Worm (Caenorhabditis elegans) whole organism, late embryonic: ENCODE measurements around the gene rund-1.

ENCODE experiments used
- K09A11.1 ChIP-seq: sonication (generic microtip); optimal IDR thresholded peaks from 2 replicates; lab custom pipeline; 2017; ENCODE audit warnings: antibody characterized with exemption, mild to moderate bottlenecking, missing genetic modification characterization, missing compliant biosample characterization; ENCODE audit not compliant: insufficient read depth
- T23F11.4 ChIP-seq: fragments of 200-800 bp; sonication (Bioruptor generic); optimal IDR thresholded peaks from 2 replicates; lab custom pipeline; 2018; ENCODE audit warnings: mild to moderate bottlenecking, missing genetic modification characterization, missing compliant biosample characterization
- Y22D7AL.16 ChIP-seq: sonication (generic microtip); optimal IDR thresholded peaks from 2 replicates; lab custom pipeline; 2016; ENCODE audit warnings: missing genetic modification characterization, missing compliant biosample characterization
- ama-1 ChIP-seq: fragments of 150-350 bp; optimal IDR thresholded peaks from 2 replicates; lab custom pipeline; 2014
- ceh-14 ChIP-seq: sonication (generic microtip); optimal IDR thresholded peaks from 2 replicates; lab custom pipeline; 2016; ENCODE audit warnings: missing genotype, missing genetic modification characterization, missing compliant biosample characterization
- ceh-19 ChIP-seq: fragments of 200-800 bp; sonication (Bioruptor generic); optimal IDR thresholded peaks from 2 replicates; lab custom pipeline; 2018; ENCODE audit warnings: mild to moderate bottlenecking, missing genetic modification characterization, missing compliant biosample characterization
- ceh-22 ChIP-seq: sonication (generic microtip); optimal IDR thresholded peaks from 2 replicates; lab custom pipeline; 2017; ENCODE audit warnings: missing biosample characterization, missing genetic modification characterization
- ceh-30 ChIP-seq: fragments of 150-350 bp; optimal IDR thresholded peaks from 2 replicates; lab custom pipeline; 2014; ENCODE audit warnings: missing biosample characterization, missing genetic modification characterization
- ceh-31 ChIP-seq: sonication (generic microtip); optimal IDR thresholded peaks from 2 replicates; lab custom pipeline; 2016; ENCODE audit warnings: missing genetic modification characterization, missing compliant biosample characterization
- ceh-34 ChIP-seq: sonication (generic microtip); optimal IDR thresholded peaks from 2 replicates; lab custom pipeline; 2016; ENCODE audit warnings: mild to moderate bottlenecking, missing genetic modification characterization, missing compliant biosample characterization
- ceh-45 ChIP-seq: fragments of 200-800 bp; sonication (Bioruptor generic); IDR thresholded peaks from 2 replicates; pipeline ENCODE4 v1.3.6; 2022; ENCODE audit warnings: missing genetic modification reagents, missing genetic modification characterization, missing compliant biosample characterization
- ceh-48 ChIP-seq: sonication (generic microtip); optimal IDR thresholded peaks from 2 replicates; lab custom pipeline; 2016; ENCODE audit warnings: missing genetic modification characterization, inconsistent platforms, missing compliant biosample characterization
- ceh-6 ChIP-seq: fragments of 200-800 bp; sonication (Bioruptor generic); optimal IDR thresholded peaks from 2 replicates; lab custom pipeline; 2018; ENCODE audit warnings: mild to moderate bottlenecking, missing genetic modification characterization, missing compliant biosample characterization
- dmd-4 ChIP-seq: sonication (generic microtip); optimal IDR thresholded peaks from 2 replicates; lab custom pipeline; 2016; ENCODE audit warnings: borderline replicate concordance, missing genetic modification characterization, missing compliant biosample characterization
- dve-1 ChIP-seq: sonication (generic microtip); optimal IDR thresholded peaks from 2 replicates; lab custom pipeline; 2017; ENCODE audit warnings: antibody characterized with exemption, mild to moderate bottlenecking, missing genetic modification characterization, missing compliant biosample characterization
- elt-2 ChIP-seq: sonication (generic microtip); optimal IDR thresholded peaks from 2 replicates; lab custom pipeline; 2016; ENCODE audit warnings: missing genetic modification reagents, missing genetic modification characterization, missing compliant biosample characterization
- ets-4 ChIP-seq: sonication (generic microtip); optimal IDR thresholded peaks from 2 replicates; lab custom pipeline; 2016; ENCODE audit warnings: missing genetic modification characterization, missing compliant biosample characterization
- fax-1 ChIP-seq: sonication (generic microtip); optimal IDR thresholded peaks from 2 replicates; lab custom pipeline; 2016; ENCODE audit warnings: missing genotype, missing genetic modification characterization, missing compliant biosample characterization
- fkh-10 ChIP-seq: fragments of 150-350 bp; optimal IDR thresholded peaks from 2 replicates; lab custom pipeline; 2014; ENCODE audit warnings: missing biosample characterization, missing genetic modification reagents, missing genetic modification characterization
- fkh-6 ChIP-seq: sonication (generic microtip); optimal IDR thresholded peaks from 2 replicates; lab custom pipeline; 2016; ENCODE audit warnings: missing genetic modification characterization, missing compliant biosample characterization
- gmeb-2 ChIP-seq: sonication (generic microtip); optimal IDR thresholded peaks from 2 replicates; lab custom pipeline; 2016; ENCODE audit warnings: missing genetic modification characterization, inconsistent platforms, missing compliant biosample characterization
- hlh-30 ChIP-seq: sonication (generic microtip); optimal IDR thresholded peaks from 2 replicates; lab custom pipeline; 2017; ENCODE audit warnings: antibody characterized with exemption, missing genetic modification characterization, missing compliant biosample characterization; ENCODE audit not compliant: insufficient read depth
- lim-6 ChIP-seq: sonication (generic microtip); optimal IDR thresholded peaks from 2 replicates; lab custom pipeline; 2016; ENCODE audit warnings: missing genetic modification characterization, missing compliant biosample characterization
- lin-11 ChIP-seq: fragments of 200-800 bp; sonication (Bioruptor generic); optimal IDR thresholded peaks from 2 replicates; lab custom pipeline; 2018; ENCODE audit warnings: mild to moderate bottlenecking, missing genetic modification characterization, missing compliant biosample characterization
- madf-2 ChIP-seq: sonication (generic microtip); optimal IDR thresholded peaks from 2 replicates; lab custom pipeline; 2017; ENCODE audit warnings: missing genetic modification characterization, missing compliant biosample characterization
- nfya-1 ChIP-seq: sonication (generic microtip); optimal IDR thresholded peaks from 2 replicates; lab custom pipeline; 2017; ENCODE audit warnings: missing genetic modification characterization, mild to moderate bottlenecking, missing compliant biosample characterization, antibody characterized with exemption, moderate library complexity
- nhr-11 ChIP-seq: fragments of 150-350 bp; optimal IDR thresholded peaks from 2 replicates; lab custom pipeline; 2014; ENCODE audit warnings: missing biosample characterization, missing genetic modification characterization
- nhr-232 ChIP-seq: sonication (generic microtip); optimal IDR thresholded peaks from 2 replicates; lab custom pipeline; 2016; ENCODE audit warnings: missing genetic modification characterization, missing compliant biosample characterization
- pag-3 ChIP-seq: sonication (generic microtip); optimal IDR thresholded peaks from 2 replicates; lab custom pipeline; 2016; ENCODE audit warnings: missing compliant biosample characterization, missing genetic modification characterization, borderline replicate concordance
- pax-1 ChIP-seq: fragments of 150-350 bp; optimal IDR thresholded peaks from 2 replicates; lab custom pipeline; 2014; ENCODE audit warnings: missing biosample characterization, missing genetic modification characterization
- pha-2 ChIP-seq: sonication (generic microtip); optimal IDR thresholded peaks from 2 replicates; lab custom pipeline; 2017; ENCODE audit warnings: mild to moderate bottlenecking, missing genetic modification characterization, missing compliant biosample characterization
- pha-4 ChIP-seq: fragments of 150-350 bp; optimal IDR thresholded peaks from 2 replicates; lab custom pipeline; 2018; ENCODE audit warnings: missing biosample characterization, missing genetic modification reagents, missing genetic modification characterization
- pqm-1 ChIP-seq: sonication (generic microtip); optimal IDR thresholded peaks from 2 replicates; lab custom pipeline; 2016; ENCODE audit warnings: missing genetic modification characterization, missing compliant biosample characterization
- ref-2 ChIP-seq: sonication (generic microtip); optimal IDR thresholded peaks from 2 replicates; lab custom pipeline; 2016; ENCODE audit warnings: missing genetic modification characterization, missing compliant biosample characterization
- rnt-1 ChIP-seq: sonication (generic microtip); optimal IDR thresholded peaks from 2 replicates; lab custom pipeline; 2016; ENCODE audit warnings: missing genetic modification characterization, missing compliant biosample characterization
- sdc-2 ChIP-seq: sonication (generic microtip); optimal IDR thresholded peaks from 2 replicates; lab custom pipeline; 2016; ENCODE audit warnings: missing genotype, missing genetic modification characterization, missing compliant biosample characterization
- ttx-3 ChIP-seq: sonication (generic microtip); optimal IDR thresholded peaks from 2 replicates; lab custom pipeline; 2016; ENCODE audit warnings: missing genetic modification reagents, missing genetic modification characterization, missing compliant biosample characterization
- unc-3 ChIP-seq, 2 experiments: fragments of 200-800 bp in 1 of 2; sonication (Bioruptor generic) in 1 of 2; sonication (generic microtip) in 1 of 2; conservative IDR thresholded peaks in 1 of 2; optimal IDR thresholded peaks in 1 of 2; 2 replicates each; pipeline versions ENCODE4 v1.3.6 to Lab custom; 2016 to 2022; ENCODE audit warnings: missing compliant biosample characterization in 2 of 2, missing genetic modification characterization in 2 of 2, missing genetic modification reagents in 1 of 2
- unc-42 ChIP-seq: sonication (generic microtip); optimal IDR thresholded peaks from 2 replicates; lab custom pipeline; 2016; ENCODE audit warnings: missing genotype, missing genetic modification characterization, missing compliant biosample characterization
- unc-55 ChIP-seq: sonication (generic microtip); optimal IDR thresholded peaks from 2 replicates; lab custom pipeline; 2017; ENCODE audit warnings: missing biosample characterization, missing genetic modification reagents, missing genetic modification characterization
- unc-86 ChIP-seq: sonication (generic microtip); optimal IDR thresholded peaks from 2 replicates; lab custom pipeline; 2016; ENCODE audit warnings: missing genetic modification characterization, missing compliant biosample characterization
- zip-5 ChIP-seq: sonication (generic microtip); optimal IDR thresholded peaks from 2 replicates; lab custom pipeline; 2016; ENCODE audit warnings: missing genetic modification characterization, missing compliant biosample characterization
- ztf-16 ChIP-seq: sonication (generic microtip); optimal IDR thresholded peaks from 2 replicates; lab custom pipeline; 2017; ENCODE audit warnings: missing genetic modification characterization, missing compliant biosample characterization

The rund-1 gene

DNA sequence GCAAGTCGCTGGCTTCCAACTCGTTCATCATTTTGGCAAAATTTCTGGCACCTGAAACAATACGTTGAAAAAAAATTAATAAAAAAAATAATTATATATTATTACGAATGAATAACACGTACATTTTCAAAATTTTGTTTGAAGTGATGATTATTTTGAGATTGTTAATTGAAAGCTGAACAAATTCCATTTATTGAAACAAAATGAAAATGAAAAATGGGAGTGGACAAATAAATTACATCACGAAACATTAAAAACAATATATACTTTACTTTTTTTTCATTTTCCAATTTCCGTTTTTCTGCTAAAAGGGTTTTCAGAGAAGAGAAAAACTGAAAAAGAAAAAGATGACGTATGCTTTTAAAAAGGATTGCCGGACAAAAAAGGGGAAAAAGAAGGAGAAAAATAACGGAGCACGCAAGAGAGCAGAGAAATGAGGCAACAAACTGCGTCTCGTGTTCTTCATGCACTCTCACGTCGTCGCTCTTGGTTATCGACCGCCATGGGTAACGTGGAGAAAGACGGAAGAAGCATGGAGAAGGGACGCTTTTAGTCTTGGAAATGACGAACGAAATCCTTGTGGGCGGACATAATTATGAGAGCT, at the start of gene rund-1:
Gene rund-1 (minus strand): TSS at position 51 of the 604 bp plus-strand sequence.
- TF ChIP-seq ceh-30 (tag; lab: Kevin White, UChicago) (no peak), pax-1 (tag; lab: Kevin White, UChicago) (no peak), ref-2 (tag; lab: Kevin White, UChicago) (no peak), pha-4 (tag; lab: Kevin White, UChicago) (no peak), ets-4 (tag; lab: Kevin White, UChicago) (no peak), fax-1 (tag; lab: Kevin White, UChicago) (no peak), Y22D7AL.16 (tag; lab: Kevin White, UChicago) (no peak), elt-2 (tag; lab: Kevin White, UChicago) (no peak), unc-86 (no peak), ceh-34 (tag; lab: Kevin White, UChicago) (no peak), ceh-6 (GFP tag; lab: Kevin White, UChicago) (no peak), rnt-1 (tag; lab: Kevin White, UChicago) (no peak), unc-42 (peak; percentile 48), dve-1 (no peak), gmeb-2 (no peak), ztf-16 (tag; lab: Kevin White, UChicago) (no peak), ceh-31 (peak; percentile 34), ceh-48 (peak; percentile 62), lim-6 (tag; lab: Kevin White, UChicago) (no peak), fkh-6 (no peak)
- TF ChIP-seq, all 69 proteins: peak for 3

DNA sequence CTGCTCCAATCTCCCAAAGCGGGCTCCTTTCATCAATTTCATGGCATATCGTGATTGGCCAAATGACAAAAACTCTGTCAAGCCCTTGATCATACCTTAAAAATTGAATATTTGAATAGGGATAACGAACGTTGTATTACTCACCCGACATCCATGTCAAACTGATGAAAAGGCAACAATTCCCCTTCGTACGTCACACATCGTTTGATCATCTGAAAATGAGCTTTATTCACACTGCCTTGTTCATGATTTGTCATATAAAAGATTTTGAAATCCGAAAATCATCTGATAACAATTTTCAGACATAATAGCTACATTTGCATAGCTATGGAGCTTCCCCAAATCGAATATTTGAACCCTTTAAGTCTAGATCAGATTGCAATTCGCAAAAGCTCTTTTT, 44.9 kb upstream of the rund-1 start, which contains the start of gene M02A10.1:
Gene M02A10.1 (plus strand): TSS at position 301 of the 400 bp plus-strand sequence.
- TF ChIP-seq nfya-1 (tag; lab: Kevin White, UChicago) (no peak), nhr-11 (tag; lab: Kevin White, UChicago) (no peak), pha-2 (no peak)

DNA sequence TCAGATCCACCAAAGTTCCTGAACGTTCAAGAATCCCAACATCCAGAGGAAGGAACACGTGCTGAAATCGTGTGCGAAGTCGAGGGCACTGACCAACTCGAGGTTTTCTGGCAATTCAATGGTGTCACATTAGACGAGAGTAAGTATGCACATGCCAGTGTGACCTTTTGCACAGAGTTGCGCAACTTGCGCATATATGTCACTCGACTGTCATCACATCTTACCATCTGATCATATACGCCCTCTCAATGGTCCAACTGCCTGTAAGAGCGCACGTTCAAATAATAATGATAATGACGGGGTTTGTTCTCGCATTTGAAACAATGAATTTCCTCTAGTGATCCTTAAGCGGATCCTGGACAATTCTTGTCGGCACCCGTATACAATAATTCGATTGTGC, 34.7 kb upstream of the rund-1 start:
- TF ChIP-seq pqm-1 (tag; lab: Kevin White, UChicago), result no peak
- no peak for TF ChIP-seq gmeb-2
- peak; percentile 45 for TF ChIP-seq hlh-30 (tag; lab: Kevin White, UChicago)
- TF ChIP-seq ama-1, result no peak
- TF ChIP-seq nhr-11 (tag; lab: Kevin White, UChicago), result no peak

DNA sequence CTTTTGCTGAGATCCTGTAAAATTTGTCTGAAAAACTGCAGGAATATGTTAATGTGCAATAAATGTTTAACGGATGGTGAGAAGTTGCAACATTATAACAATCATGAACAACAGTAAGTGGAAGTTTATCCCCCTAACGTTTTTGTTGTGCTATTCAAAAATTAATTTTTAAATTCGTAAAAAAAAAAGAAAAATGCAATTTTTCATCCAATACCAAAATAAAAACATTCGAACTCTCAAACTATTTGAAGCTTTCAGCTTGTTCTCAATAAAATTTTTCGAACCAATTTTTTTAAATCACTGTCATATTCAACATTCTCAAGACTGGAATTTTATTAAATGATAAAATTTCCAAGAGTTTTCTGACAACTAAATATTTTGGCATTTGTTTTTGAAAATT, 30.0 kb upstream of the rund-1 start, which contains the start of gene ncam-1:
Gene ncam-1 (plus strand): TSS at position 301 of the 400 bp plus-strand sequence.
- TF ChIP-seq ceh-48, result no peak
- no peak for TF ChIP-seq nfya-1 (tag; lab: Kevin White, UChicago)
- no peak for TF ChIP-seq ceh-14 (tag; lab: Kevin White, UChicago)
- TF ChIP-seq pqm-1 (tag; lab: Kevin White, UChicago), result no peak
- no peak for TF ChIP-seq ceh-34 (tag; lab: Kevin White, UChicago)
- no peak for TF ChIP-seq pag-3 (tag; lab: Kevin White, UChicago)
- no peak for TF ChIP-seq ceh-45
- no peak for TF ChIP-seq ceh-30 (tag; lab: Kevin White, UChicago)
- TF ChIP-seq rnt-1 (tag; lab: Kevin White, UChicago), result no peak
- no peak for TF ChIP-seq ceh-19 (GFP tag; lab: Kevin White, UChicago)
- TF ChIP-seq fax-1 (tag; lab: Kevin White, UChicago), result no peak

DNA sequence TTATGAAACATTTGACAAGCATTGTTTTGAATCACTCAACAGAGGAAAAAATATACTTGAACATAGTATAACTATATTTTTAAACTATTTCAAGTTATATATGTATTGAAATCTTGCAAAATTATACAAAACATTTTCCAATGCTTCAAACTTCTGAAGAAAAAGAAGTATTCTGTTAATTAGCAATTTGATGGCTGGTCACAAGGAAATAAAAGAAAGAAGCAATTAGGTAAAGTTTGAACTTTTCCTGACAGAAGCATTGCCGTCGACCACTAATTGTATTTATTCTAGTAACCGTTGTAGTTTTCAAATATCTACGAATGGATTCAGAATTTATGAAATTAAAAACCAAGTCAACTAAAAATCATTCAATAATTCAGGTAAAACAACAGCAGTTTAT, 27.0 kb upstream of the rund-1 start:
- TF ChIP-seq Y22D7AL.16 (tag; lab: Kevin White, UChicago) (no peak), sdc-2 (tag; lab: Kevin White, UChicago) (no peak), ceh-22 (tag; lab: Kevin White, UChicago) (no peak), madf-2 (tag; lab: Kevin White, UChicago) (no peak), unc-86 (no peak), unc-55 (no peak), fkh-10 (GFP tag; lab: Kevin White, UChicago) (no peak), dmd-4 (tag; lab: Kevin White, UChicago) (no peak), T23F11.4 (no peak), unc-3 (GFP tag; conservative IDR thresholded peaks at IDR 0.05; lab: Robert Waterston, UW) (no peak), unc-3 (tag; optimal IDR thresholded peaks at IDR 0.05; lab: Kevin White, UChicago) (no peak), nhr-232 (tag; lab: Kevin White, UChicago) (no peak), ttx-3 (tag; lab: Kevin White, UChicago) (no peak), pha-4 (tag; lab: Kevin White, UChicago) (no peak), elt-2 (tag; lab: Kevin White, UChicago) (no peak), zip-5 (tag; lab: Kevin White, UChicago) (no peak), fkh-6 (no peak), lin-11 (tag; lab: Kevin White, UChicago) (no peak), pqm-1 (tag; lab: Kevin White, UChicago) (no peak), K09A11.1 (tag; lab: Kevin White, UChicago) (no peak), pag-3 (tag; lab: Kevin White, UChicago) (no peak)
